Fruit fly (Drosophila melanogaster) whole organism, adult: ENCODE measurements around the gene CG7806.
A peak's percentile ranks its signal among the peaks of the same experiment; 100 is the strongest.

Experiments used
- CG11617 ChIP-seq: fragments of 200-800 bp; sonication (Bioruptor generic); optimal IDR thresholded peaks from 2 replicates; lab custom pipeline; 2017; ENCODE audit warnings: mild to moderate bottlenecking, missing biosample characterization, missing genetic modification reagents, missing genetic modification characterization
- CG12768 ChIP-seq: fragments of 200-800 bp; sonication (Bioruptor generic); optimal IDR thresholded peaks from 2 replicates; lab custom pipeline; 2017; ENCODE audit warnings: missing biosample characterization, missing genetic modification characterization, mild to moderate bottlenecking, moderate library complexity, missing genetic modification reagents
- CG1620 ChIP-seq: fragments of 200-800 bp; sonication (Bioruptor generic); optimal IDR thresholded peaks from 2 replicates; lab custom pipeline; 2016; ENCODE audit warnings: missing biosample characterization, missing genetic modification characterization
- CG33017 ChIP-seq: fragments of 200-800 bp; sonication (Bioruptor generic); optimal IDR thresholded peaks from 2 replicates; lab custom pipeline; 2018; ENCODE audit warnings: missing biosample characterization, mild to moderate bottlenecking, missing genetic modification characterization, moderate library complexity
- CG7045 ChIP-seq: fragments of 200-800 bp; sonication (Bioruptor generic); optimal IDR thresholded peaks from 2 replicates; lab custom pipeline; 2017; ENCODE audit warnings: missing biosample characterization, mild to moderate bottlenecking, missing genetic modification characterization
- CG7101 ChIP-seq: fragments of 200-800 bp; sonication (Bioruptor generic); optimal IDR thresholded peaks from 2 replicates; lab custom pipeline; 2018; ENCODE audit warnings: missing biosample characterization, mild to moderate bottlenecking, missing genetic modification characterization, moderate library complexity
- Clk ChIP-seq: fragments of 200-800 bp; sonication (Bioruptor generic); optimal IDR thresholded peaks from 2 replicates; lab custom pipeline; 2017; ENCODE audit warnings: missing biosample characterization, missing genetic modification characterization
- Mnt ChIP-seq: fragments of 200-800 bp; sonication (Bioruptor generic); optimal IDR thresholded peaks from 2 replicates; lab custom pipeline; 2016; ENCODE audit warnings: missing biosample characterization, mild to moderate bottlenecking, missing genetic modification characterization
- bab1 ChIP-seq: fragments of 200-800 bp; sonication (Bioruptor generic); optimal IDR thresholded peaks from 3 replicates; lab custom pipeline; 2019; ENCODE audit warnings: missing biosample characterization, mild to moderate bottlenecking, missing genetic modification characterization, moderate library complexity
- cic ChIP-seq: fragments of 200-800 bp; sonication (Bioruptor generic); optimal IDR thresholded peaks from 2 replicates; lab custom pipeline; 2017; ENCODE audit warnings: missing biosample characterization, mild to moderate bottlenecking, missing genetic modification characterization, moderate library complexity
- cnc ChIP-seq, 2 experiments: fragments of >200 bp; optimal IDR thresholded peaks; 2 replicates each; lab custom pipeline; 2017
- kay ChIP-seq: fragments of 200-800 bp; sonication (Bioruptor generic); peaks from one replicate; lab custom pipeline; 2016; ENCODE audit warnings: missing biosample characterization, missing genetic modification characterization, borderline replicate concordance
- ovo ChIP-seq: fragments of 200-800 bp; sonication (Bioruptor generic); optimal IDR thresholded peaks from 2 replicates; lab custom pipeline; 2016; ENCODE audit warnings: missing biosample characterization, missing genetic modification characterization
- pad ChIP-seq: fragments of 200-800 bp; sonication (Bioruptor generic); optimal IDR thresholded peaks from 3 replicates; lab custom pipeline; 2017; ENCODE audit warnings: missing biosample characterization, missing genetic modification characterization, mild to moderate bottlenecking, moderate library complexity, missing genetic modification reagents
- tj ChIP-seq: fragments of 200-800 bp; sonication (Bioruptor generic); optimal IDR thresholded peaks from 3 replicates; lab custom pipeline; 2017; ENCODE audit warnings: missing biosample characterization, mild to moderate bottlenecking, missing genetic modification characterization, moderate library complexity
- toe ChIP-seq: fragments of 200-800 bp; sonication (Bioruptor generic); optimal IDR thresholded peaks from 2 replicates; lab custom pipeline; 2016; ENCODE audit warnings: missing biosample characterization, missing genetic modification characterization

CG7806 gene

dm6 chr2L:8290653-8291233, 20.5 kb upstream of the CG7806 start:
- TF ChIP-seq CG12768 (GFP tag; lab: Kevin White, UChicago) (no peak), CG7045 (GFP tag; lab: Kevin White, UChicago) (peak; percentile 3), kay (GFP tag; lab: Kevin White, UChicago) (peak; percentile 65)

dm6 chr2L:8292159-8292887, 18.9 kb upstream of the CG7806 start:
- TF ChIP-seq bab1 (GFP tag; lab: Kevin White, UChicago) (peak; percentile 27), ovo (GFP tag; lab: Kevin White, UChicago) (no peak), kay (GFP tag; lab: Kevin White, UChicago) (peak; percentile 59), CG7101 (peak; percentile 3)

dm6 chr2L:8293449-8293848, 17.8 kb upstream of the CG7806 start:
- TF ChIP-seq CG33017 (tag; lab: Kevin White, UChicago) (no peak), CG12768 (GFP tag; lab: Kevin White, UChicago) (no peak), CG7101 (no peak), Clk (GFP tag; lab: Kevin White, UChicago) (no peak)

- TF ChIP-seq tj (GFP tag; lab: Kevin White, UChicago) (peak; percentile 98), kay (GFP tag; lab: Kevin White, UChicago) (no peak)
Observed at dm6 chr2L:8294043-8294442, 17.2 kb upstream of the CG7806 start.

dm6 chr2L:8296395-8296794, 14.8 kb upstream of the CG7806 start:
- TF ChIP-seq Clk (GFP tag; lab: Kevin White, UChicago) (no peak), toe (GFP tag; lab: Kevin White, UChicago) (no peak), ovo (GFP tag; lab: Kevin White, UChicago) (no peak), tj (GFP tag; lab: Kevin White, UChicago) (no peak), CG7045 (GFP tag; lab: Kevin White, UChicago) (no peak), CG11617 (GFP tag; lab: Kevin White, UChicago) (no peak)

- TF ChIP-seq cnc (optimal IDR thresholded peaks at IDR 0.05; lab: Kevin White, UChicago) (no peak), Clk (GFP tag; lab: Kevin White, UChicago) (no peak), pad (GFP tag; lab: Kevin White, UChicago) (no peak), CG11617 (GFP tag; lab: Kevin White, UChicago) (no peak), tj (GFP tag; lab: Kevin White, UChicago) (no peak)
Observed at dm6 chr2L:8297070-8297469, 14.1 kb upstream of the CG7806 start.

- TF ChIP-seq CG33017 (tag; lab: Kevin White, UChicago) (no peak), bab1 (GFP tag; lab: Kevin White, UChicago) (peak; percentile 18), CG7045 (GFP tag; lab: Kevin White, UChicago) (no peak), toe (GFP tag; lab: Kevin White, UChicago) (no peak), Mnt (GFP tag; lab: Kevin White, UChicago) (no peak), Clk (GFP tag; lab: Kevin White, UChicago) (no peak)
Observed at dm6 chr2L:8299194-8299811, 11.9 kb upstream of the CG7806 start.

- TF ChIP-seq tj (GFP tag; lab: Kevin White, UChicago) (peak; percentile 91), bab1 (GFP tag; lab: Kevin White, UChicago) (peak; percentile 1), ovo (GFP tag; lab: Kevin White, UChicago) (peak; percentile 47), CG1620 (GFP tag; lab: Kevin White, UChicago) (no peak), pad (GFP tag; lab: Kevin White, UChicago) (peak; percentile 94), CG11617 (GFP tag; lab: Kevin White, UChicago) (no peak), CG12768 (GFP tag; lab: Kevin White, UChicago) (peak; percentile 54), Mnt (GFP tag; lab: Kevin White, UChicago) (no peak), cic (peak; percentile 48)
Observed at dm6 chr2L:8300220-8301167, 10.7 kb upstream of the CG7806 start, which contains the start of gene Btk. Btk (minus strand) TSS chr2L:8301079.
